Worm (Caenorhabditis elegans): ENCODE data around the gene K02E11.5.

DNA sequence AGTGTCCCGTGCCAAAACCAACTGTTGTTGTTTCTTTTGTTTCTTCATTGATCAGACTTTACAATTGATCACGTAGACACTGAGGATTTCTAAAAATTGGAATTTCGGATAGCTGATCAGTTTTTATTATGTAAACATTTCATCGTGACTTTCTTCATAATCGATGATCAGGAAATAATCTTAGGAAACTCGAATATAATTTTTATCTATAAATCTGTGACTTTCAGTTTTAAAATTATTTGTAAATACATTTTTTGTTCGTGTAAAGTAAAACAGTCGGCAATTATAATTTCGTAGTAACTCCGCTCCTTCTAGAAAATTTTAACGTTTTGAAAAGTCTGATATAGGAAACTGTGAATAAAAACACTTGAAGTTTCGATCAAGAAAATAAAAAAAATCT, 18.6 kb downstream of the K02E11.5 start, which contains the start of gene F40G12.5:
- TF ChIP-seq R02D3.7 (tag; optimal IDR thresholded peaks at IDR 0.05): no peak
- TF ChIP-seq nhr-77 (tag; optimal IDR thresholded peaks at IDR 0.05): no peak
- no peak for TF ChIP-seq egl-27 (tag; optimal IDR thresholded peaks at IDR 0.05)
- TF ChIP-seq pha-4 (tag; optimal IDR thresholded peaks at IDR 0.05): no peak
- TF ChIP-seq tbx-2 (tag; optimal IDR thresholded peaks at IDR 0.05): no peak
- TF ChIP-seq skn-1 (tag; optimal IDR thresholded peaks at IDR 0.05): no peak
- TF ChIP-seq nhr-25 (tag; optimal IDR thresholded peaks at IDR 0.05): no peak
- TF ChIP-seq nhr-237 (tag; optimal IDR thresholded peaks at IDR 0.05): no peak
- no peak for TF ChIP-seq nhr-11 (tag; optimal IDR thresholded peaks at IDR 0.05)
